Worm (Caenorhabditis elegans) whole organism, L4 larva: Measurements from ENCODE around the gene B0334.20.

Source experiments
- F26F4.8 ChIP-seq: fragments of 200-800 bp; sonication (Bioruptor generic); conservative IDR thresholded peaks from 2 replicates; pipeline ENCODE4 v1.3.6; 2022; ENCODE audit warnings: missing genetic modification characterization, missing compliant biosample characterization
- F49E8.2 ChIP-seq: sonication (generic microtip); optimal IDR thresholded peaks from 2 replicates; lab custom pipeline; 2016; ENCODE audit warnings: missing compliant biosample characterization, mild to moderate bottlenecking, missing genetic modification characterization, borderline replicate concordance
- R02D3.7 ChIP-seq: fragments of 150-350 bp; sonication (generic microtip); optimal IDR thresholded peaks from 3 replicates; lab custom pipeline; 2014; ENCODE audit warnings: missing biosample characterization, missing genetic modification characterization
- Y105C5A.15 ChIP-seq: fragments of 200-800 bp; sonication (Bioruptor generic); IDR thresholded peaks from 2 replicates; pipeline ENCODE4 v1.3.6; 2022; ENCODE audit warnings: missing genetic modification characterization, missing compliant biosample characterization
- Y48G9A.11 ChIP-seq: fragments of 200-800 bp; sonication (Bioruptor generic); IDR thresholded peaks from 2 replicates; pipeline ENCODE4 v1.3.6; 2022; ENCODE audit warnings: missing genetic modification reagents, missing genetic modification characterization, missing compliant biosample characterization
- ZK546.5 ChIP-seq, 2 experiments: sonication (generic microtip); optimal IDR thresholded peaks; 2 replicates each; lab custom pipeline; 2017; ENCODE audit warnings: missing biosample characterization in 2 of 2, missing genetic modification characterization in 2 of 2
- aha-1 ChIP-seq: fragments of 150-350 bp; peaks from one replicate; lab custom pipeline; 2014; ENCODE audit warnings: missing biosample characterization, missing genetic modification characterization
- attf-4 ChIP-seq: sonication (generic microtip); optimal IDR thresholded peaks from 3 replicates; lab custom pipeline; 2017; ENCODE audit warnings: missing biosample characterization, missing genetic modification characterization
- ceh-20 ChIP-seq: fragments of 200-800 bp; sonication (Bioruptor generic); IDR thresholded peaks from 2 replicates; pipeline ENCODE4 v1.3.6; 2022; ENCODE audit warnings: missing genetic modification reagents, missing genetic modification characterization, missing compliant biosample characterization
- ceh-28 ChIP-seq: fragments of 150-350 bp; optimal IDR thresholded peaks from 2 replicates; lab custom pipeline; 2014; ENCODE audit warnings: missing biosample characterization, missing genetic modification reagents, missing genetic modification characterization
- ceh-32 ChIP-seq: sonication (generic microtip); optimal IDR thresholded peaks from 2 replicates; lab custom pipeline; 2016; ENCODE audit warnings: mild to moderate bottlenecking, missing genetic modification characterization, missing compliant biosample characterization; ENCODE audit not compliant: poor library complexity
- ces-1 ChIP-seq: fragments of 150-350 bp; sonication (generic microtip); optimal IDR thresholded peaks from 4 replicates; lab custom pipeline; 2014; ENCODE audit warnings: missing biosample characterization, missing genetic modification reagents, missing genetic modification characterization
- ctbp-1 ChIP-seq: fragments of 200-800 bp; sonication (Bioruptor generic); IDR thresholded peaks from 2 replicates; pipeline ENCODE4 v1.3.6; 2022; ENCODE audit warnings: missing genetic modification reagents, missing genetic modification characterization, missing compliant biosample characterization
- daf-12 ChIP-seq: fragments of 150-350 bp; optimal IDR thresholded peaks from 2 replicates; lab custom pipeline; 2014; ENCODE audit warnings: missing biosample characterization, missing genetic modification reagents, missing genetic modification characterization
- dmd-6 ChIP-seq: fragments of 200-800 bp; sonication (Bioruptor generic); IDR thresholded peaks from 2 replicates; pipeline ENCODE4 v1.3.6; 2022; ENCODE audit warnings: missing genetic modification reagents, missing genetic modification characterization, missing compliant biosample characterization
- dmd-8 ChIP-seq: fragments of 200-800 bp; sonication (Bioruptor generic); IDR thresholded peaks from 2 replicates; pipeline ENCODE4 v1.3.6; 2022; ENCODE audit warnings: missing genetic modification characterization, missing compliant biosample characterization
- dmd-9 ChIP-seq: fragments of 200-800 bp; sonication (Bioruptor generic); IDR thresholded peaks from 2 replicates; pipeline ENCODE4 v1.3.6; 2022; ENCODE audit warnings: missing genetic modification reagents, missing genetic modification characterization, missing compliant biosample characterization
- duxl-1 ChIP-seq: sonication (generic microtip); optimal IDR thresholded peaks from 2 replicates; lab custom pipeline; 2016; ENCODE audit warnings: mild to moderate bottlenecking, missing genetic modification characterization, moderate library complexity, missing compliant biosample characterization; ENCODE audit not compliant: poor library complexity
- egl-27 ChIP-seq: sonication (generic microtip); optimal IDR thresholded peaks from 3 replicates; lab custom pipeline; 2017; ENCODE audit warnings: missing biosample characterization, missing genetic modification reagents, missing genetic modification characterization
- fkh-10 ChIP-seq: fragments of 150-350 bp; optimal IDR thresholded peaks from 2 replicates; lab custom pipeline; 2014; ENCODE audit warnings: missing biosample characterization, missing genetic modification reagents, missing genetic modification characterization
- fos-1 ChIP-seq: fragments of 150-350 bp; optimal IDR thresholded peaks from 2 replicates; lab custom pipeline; 2014; ENCODE audit warnings: missing biosample characterization, missing genetic modification characterization
- hlh-11 ChIP-seq: fragments of 200-800 bp; sonication (Bioruptor generic); optimal IDR thresholded peaks from 2 replicates; lab custom pipeline; 2018; ENCODE audit warnings: mild to moderate bottlenecking, missing genetic modification characterization, missing compliant biosample characterization
- hlh-30 ChIP-seq: sonication (generic microtip); optimal IDR thresholded peaks from 2 replicates; lab custom pipeline; 2017; ENCODE audit warnings: antibody characterized with exemption, mild to moderate bottlenecking, missing genetic modification characterization, missing compliant biosample characterization; ENCODE audit not compliant: insufficient read depth
- hmg-1.1 ChIP-seq: fragments of 200-800 bp; sonication (Bioruptor generic); IDR thresholded peaks from 2 replicates; pipeline ENCODE4 v1.3.6; 2022; ENCODE audit warnings: missing genetic modification reagents, missing genetic modification characterization, missing compliant biosample characterization
- jun-1 ChIP-seq: fragments of 150-350 bp; optimal IDR thresholded peaks from 2 replicates; lab custom pipeline; 2014; ENCODE audit warnings: missing biosample characterization, missing genetic modification reagents, missing genetic modification characterization
- lin-1 ChIP-seq: fragments of 200-800 bp; sonication (Bioruptor generic); IDR thresholded peaks from 2 replicates; pipeline ENCODE4 v1.3.6; 2022; ENCODE audit warnings: missing genetic modification reagents, missing genetic modification characterization, missing compliant biosample characterization
- lin-15B ChIP-seq: fragments of 150-350 bp; sonication (generic microtip); optimal IDR thresholded peaks from 3 replicates; lab custom pipeline; 2014; ENCODE audit warnings: missing biosample characterization, missing genetic modification characterization
- lin-29 ChIP-seq: fragments of 200-800 bp; sonication (Bioruptor generic); IDR thresholded peaks from 2 replicates; pipeline ENCODE4 v1.3.6; 2022; ENCODE audit warnings: missing genetic modification reagents, missing genetic modification characterization, missing compliant biosample characterization
- lin-38 ChIP-seq: fragments of 200-800 bp; sonication (Bioruptor generic); IDR thresholded peaks from 2 replicates; pipeline ENCODE4 v1.3.6; 2022; ENCODE audit warnings: missing genetic modification reagents, missing genetic modification characterization, missing compliant biosample characterization
- madf-5 ChIP-seq, 2 experiments: fragments of 200-800 bp; sonication (Bioruptor generic); IDR thresholded peaks; 2 replicates each; pipeline ENCODE4 v1.3.6; 2022; ENCODE audit warnings: missing compliant biosample characterization in 2 of 2, missing genetic modification characterization in 2 of 2
- mdt-29 ChIP-seq: fragments of 200-800 bp; sonication (Bioruptor generic); IDR thresholded peaks from 2 replicates; pipeline ENCODE4 v1.3.6; 2022; ENCODE audit warnings: missing genetic modification reagents, missing genetic modification characterization, missing compliant biosample characterization
- nhr-102 ChIP-seq: sonication (generic microtip); optimal IDR thresholded peaks from 2 replicates; lab custom pipeline; 2016; ENCODE audit warnings: mild to moderate bottlenecking, missing genetic modification characterization, moderate library complexity, missing compliant biosample characterization
- nhr-11 ChIP-seq: fragments of 150-350 bp; optimal IDR thresholded peaks from 2 replicates; lab custom pipeline; 2014; ENCODE audit warnings: missing biosample characterization, missing genetic modification characterization
- nhr-111 ChIP-seq: fragments of 200-800 bp; sonication (Bioruptor generic); optimal IDR thresholded peaks from 2 replicates; lab custom pipeline; 2018; ENCODE audit warnings: mild to moderate bottlenecking, missing genetic modification characterization, missing compliant biosample characterization
- nhr-28 ChIP-seq: fragments of 150-350 bp; optimal IDR thresholded peaks from 2 replicates; lab custom pipeline; 2014; ENCODE audit warnings: missing biosample characterization, missing genetic modification characterization
- nhr-6 ChIP-seq: fragments of 150-350 bp; optimal IDR thresholded peaks from 2 replicates; lab custom pipeline; 2014; ENCODE audit warnings: missing biosample characterization, missing genetic modification characterization
- pha-4 ChIP-seq, 2 experiments: fragments of 150-350 bp in 1 of 2; fragments of 200-800 bp in 1 of 2; sonication (Bioruptor generic) in 1 of 2; IDR thresholded peaks in 1 of 2; optimal IDR thresholded peaks in 1 of 2; 2 replicates each; pipeline versions ENCODE4 v1.3.6 to Lab custom; 2014 to 2022; ENCODE audit warnings: missing genetic modification characterization in 2 of 2, missing genetic modification reagents in 2 of 2, missing biosample characterization in 1 of 2, missing compliant biosample characterization in 1 of 2
- pqm-1 ChIP-seq: sonication (generic microtip); optimal IDR thresholded peaks from 2 replicates; lab custom pipeline; 2017; ENCODE audit warnings: missing biosample characterization, missing genetic modification characterization
- rbr-2 ChIP-seq: sonication (generic microtip); optimal IDR thresholded peaks from 2 replicates; lab custom pipeline; 2016; ENCODE audit warnings: missing genotype, missing genetic modification characterization, missing compliant biosample characterization
- skn-1 ChIP-seq: fragments of 150-350 bp; optimal IDR thresholded peaks from 2 replicates; lab custom pipeline; 2014; ENCODE audit warnings: missing biosample characterization, missing genetic modification characterization
- snpc-1.2 ChIP-seq: fragments of 200-800 bp; sonication (Bioruptor generic); IDR thresholded peaks from 2 replicates; pipeline ENCODE4 v1.3.6; 2022; ENCODE audit warnings: missing genetic modification reagents, missing genetic modification characterization, missing compliant biosample characterization
- spr-1 ChIP-seq: sonication (generic microtip); optimal IDR thresholded peaks from 2 replicates; lab custom pipeline; 2016; ENCODE audit warnings: mild to moderate bottlenecking, missing genetic modification characterization, missing compliant biosample characterization
- spr-3 ChIP-seq: fragments of 200-800 bp; sonication (Bioruptor generic); optimal IDR thresholded peaks from 2 replicates; lab custom pipeline; 2018; ENCODE audit warnings: mild to moderate bottlenecking, missing genetic modification characterization, missing compliant biosample characterization
- tag-97 ChIP-seq: fragments of 200-800 bp; sonication (Bioruptor generic); IDR thresholded peaks from 2 replicates; pipeline ENCODE4 v1.3.6; 2022; ENCODE audit warnings: missing genetic modification characterization, missing compliant biosample characterization
- unc-130 ChIP-seq: sonication (generic microtip); optimal IDR thresholded peaks from 2 replicates; lab custom pipeline; 2016; ENCODE audit warnings: missing genetic modification reagents, missing genetic modification characterization, missing compliant biosample characterization
- unc-39 ChIP-seq: sonication (generic microtip); optimal IDR thresholded peaks from 2 replicates; lab custom pipeline; 2017; ENCODE audit warnings: missing biosample characterization, missing genetic modification characterization
- vab-7 ChIP-seq: fragments of 200-800 bp; sonication (Bioruptor generic); IDR thresholded peaks from 2 replicates; pipeline ENCODE4 v1.3.6; 2022; ENCODE audit warnings: missing genetic modification reagents, missing genetic modification characterization, missing compliant biosample characterization
- zfp-2 ChIP-seq: sonication (generic microtip); optimal IDR thresholded peaks from 2 replicates; lab custom pipeline; 2016; ENCODE audit warnings: mild to moderate bottlenecking, missing genetic modification characterization, missing compliant biosample characterization
- zfp-3 ChIP-seq: fragments of 200-800 bp; sonication (Bioruptor generic); conservative IDR thresholded peaks from 2 replicates; pipeline ENCODE4 v1.3.6; 2022; ENCODE audit warnings: missing genetic modification reagents, missing genetic modification characterization, missing compliant biosample characterization
- zip-2 ChIP-seq: fragments of 150-350 bp; optimal IDR thresholded peaks from 2 replicates; lab custom pipeline; 2014; ENCODE audit warnings: missing biosample characterization, missing genetic modification characterization
- ztf-11 ChIP-seq: fragments of 150-350 bp; optimal IDR thresholded peaks from 2 replicates; lab custom pipeline; 2014; ENCODE audit warnings: missing biosample characterization, missing genetic modification characterization
- ztf-7 ChIP-seq: fragments of 150-350 bp; optimal IDR thresholded peaks from 2 replicates; lab custom pipeline; 2014; ENCODE audit warnings: missing biosample characterization, missing genetic modification characterization

The B0334.20 gene

ce11 chrII:11484600-11484999, 15.7 kb downstream of the B0334.20 start (continued):
- TF ChIP-seq lin-38 (GFP tag; lab: Robert Waterston, UW), result peak; percentile 88
- peak; percentile 84 for TF ChIP-seq lin-29 (GFP tag; lab: Robert Waterston, UW)
- TF ChIP-seq pha-4 (GFP tag; IDR thresholded peaks at IDR 0.05; lab: Robert Waterston, UW), result peak; percentile 96
- TF ChIP-seq pha-4 (tag; optimal IDR thresholded peaks at IDR 0.05; lab: Kevin White, UChicago), result no peak
- TF ChIP-seq attf-4 (tag; lab: Kevin White, UChicago), result no peak
- peak; percentile 85 for TF ChIP-seq unc-130 (GFP tag; lab: Kevin White, UChicago)
- peak; percentile 100 for TF ChIP-seq dmd-8 (GFP tag; lab: Robert Waterston, UW)
- no peak for TF ChIP-seq fos-1
- TF ChIP-seq duxl-1, result peak; percentile 72
- peak; percentile 34 for TF ChIP-seq fkh-10 (GFP tag; lab: Kevin White, UChicago)
- no peak for TF ChIP-seq ztf-11 (tag; lab: Kevin White, UChicago)
- TF ChIP-seq hlh-11, result peak; percentile 73
- TF ChIP-seq tag-97 (GFP tag; lab: Robert Waterston, UW), result no peak
- peak; percentile 70 for TF ChIP-seq nhr-111 (GFP tag; lab: Kevin White, UChicago)
- peak; percentile 70 for TF ChIP-seq zfp-2 (tag; lab: Kevin White, UChicago)
- peak; percentile 78 for TF ChIP-seq Y48G9A.11
- TF ChIP-seq nhr-11, result no peak
- TF ChIP-seq hlh-30 (tag; lab: Kevin White, UChicago), result no peak
- TF ChIP-seq egl-27 (tag; lab: Kevin White, UChicago), result no peak
- no peak for TF ChIP-seq ztf-7 (tag; lab: Kevin White, UChicago)
- TF ChIP-seq mdt-29, result peak; percentile 87
- TF ChIP-seq ceh-32 (tag; lab: Kevin White, UChicago), result no peak
- TF ChIP-seq nhr-102 (tag; lab: Kevin White, UChicago), result peak; percentile 75
- no peak for TF ChIP-seq pqm-1 (tag; lab: Kevin White, UChicago)
- TF ChIP-seq R02D3.7 (tag; lab: Kevin White, UChicago), result peak; percentile 15
- no peak for TF ChIP-seq ZK546.5 (tag; optimal IDR thresholded peaks at IDR 0.05; lab: Kevin White, UChicago)
- TF ChIP-seq Y105C5A.15 (GFP tag; lab: Robert Waterston, UW), result peak; percentile 97
- peak; percentile 87 for TF ChIP-seq rbr-2 (tag; lab: Kevin White, UChicago)
- TF ChIP-seq ces-1, result no peak
- peak; percentile 95 for TF ChIP-seq ctbp-1 (GFP tag; lab: Robert Waterston, UW)
- peak; percentile 99 for TF ChIP-seq F26F4.8 (GFP tag; lab: Robert Waterston, UW)
- peak; percentile 92 for TF ChIP-seq ceh-20 (GFP tag; lab: Robert Waterston, UW)
- TF ChIP-seq lin-1 (GFP tag; lab: Robert Waterston, UW), result peak; percentile 92
- peak; percentile 93 for TF ChIP-seq dmd-9 (GFP tag; lab: Robert Waterston, UW)
- peak; percentile 80 for TF ChIP-seq F49E8.2 (tag; lab: Kevin White, UChicago)
- TF ChIP-seq ceh-28 (tag; lab: Kevin White, UChicago), result no peak
- no peak for TF ChIP-seq skn-1 (tag; lab: Kevin White, UChicago)
- peak; percentile 8 for TF ChIP-seq jun-1 (tag; lab: Kevin White, UChicago)
- peak; percentile 92 for TF ChIP-seq snpc-1.2 (GFP tag; lab: Robert Waterston, UW)
- TF ChIP-seq unc-39, result no peak
- TF ChIP-seq zfp-3 (GFP tag; lab: Robert Waterston, UW), result 0 out of 2 replicates have a peak, but pooled peaks have one; percentile 48
- no peak for TF ChIP-seq lin-15B (tag; lab: Kevin White, UChicago)
- peak; percentile 98 for TF ChIP-seq vab-7 (GFP tag; lab: Robert Waterston, UW)
- TF ChIP-seq nhr-6 (tag; lab: Kevin White, UChicago), result no peak
- TF ChIP-seq daf-12 (tag; lab: Kevin White, UChicago), result no peak
- peak; percentile 87 for TF ChIP-seq spr-3 (GFP tag; lab: Kevin White, UChicago)
- peak; percentile 98 for TF ChIP-seq aha-1 (tag; lab: Kevin White, UChicago)
- TF ChIP-seq madf-5 (GFP tag; IDR thresholded peaks at IDR 0.05; lab: Robert Waterston, UW), result peak; percentile 82 to 97; a peak in 3 of 4 replicates
- TF ChIP-seq zip-2 (tag; lab: Kevin White, UChicago), result peak; percentile 51
- no peak for TF ChIP-seq nhr-28
- peak; percentile 95 for TF ChIP-seq hmg-1.1 (GFP tag; lab: Robert Waterston, UW)
- TF ChIP-seq spr-1, result peak; percentile 89
- TF ChIP-seq dmd-6 (GFP tag; lab: Robert Waterston, UW), result peak; percentile 72
